Fruit fly (Drosophila melanogaster) whole organism, larva: ENCODE results near the gene CG16852.

Experiments
- noc ChIP-seq: fragments of 200-800 bp; sonication (Bioruptor generic); optimal IDR thresholded peaks from 3 replicates; lab custom pipeline; 2019; ENCODE audit warnings: missing biosample characterization, mild to moderate bottlenecking, missing genetic modification characterization, moderate library complexity

The CG16852 gene

DNA sequence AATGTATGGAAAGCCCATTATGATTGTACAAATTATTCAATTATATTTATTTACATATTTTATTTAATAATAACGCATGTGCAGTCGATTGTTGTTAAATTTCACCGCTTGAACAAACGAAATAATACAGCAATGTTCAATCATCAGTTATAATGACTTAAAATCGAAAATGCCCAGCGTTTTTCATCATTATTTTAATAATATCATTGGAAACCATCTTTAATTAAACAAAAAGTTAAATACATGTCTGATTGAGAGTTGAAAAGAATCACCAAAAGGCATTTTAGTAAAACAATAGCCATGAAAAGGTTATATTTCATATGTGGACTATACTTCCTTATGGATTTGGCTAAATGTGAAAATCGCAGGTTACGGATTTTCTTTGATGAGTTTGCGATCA is 11.8 kb upstream of the CG16852 start, which contains the start of gene CG33641:
Gene CG33641, plus strand, starts transcription at position 301 of the 400 bp plus-strand sequence.
- TF ChIP-seq noc (tag; lab: Kevin White, UChicago), result no peak

DNA sequence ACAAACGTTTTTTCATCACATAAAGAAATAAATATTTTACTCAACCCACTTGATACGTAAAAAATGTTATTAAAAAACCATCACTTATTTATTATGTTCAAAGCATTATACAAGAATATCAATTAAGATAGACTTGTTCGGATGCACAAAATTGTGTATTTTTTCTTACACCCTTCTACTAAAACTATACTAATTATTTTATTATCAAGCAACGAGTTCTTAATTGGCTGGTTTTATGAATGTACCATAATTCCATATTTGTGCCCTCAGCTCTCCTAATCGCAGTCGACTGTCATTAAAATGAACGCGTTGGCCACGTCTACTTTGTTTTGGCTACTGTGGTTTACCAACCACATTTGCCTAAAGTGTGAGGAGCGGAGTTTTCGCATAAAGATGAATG is 10.9 kb upstream of the CG16852 start, which contains the start of gene CG33642:
Gene CG33642, plus strand, starts transcription at position 301 of the 400 bp plus-strand sequence.
- TF ChIP-seq noc (tag; lab: Kevin White, UChicago), result no peak

DNA sequence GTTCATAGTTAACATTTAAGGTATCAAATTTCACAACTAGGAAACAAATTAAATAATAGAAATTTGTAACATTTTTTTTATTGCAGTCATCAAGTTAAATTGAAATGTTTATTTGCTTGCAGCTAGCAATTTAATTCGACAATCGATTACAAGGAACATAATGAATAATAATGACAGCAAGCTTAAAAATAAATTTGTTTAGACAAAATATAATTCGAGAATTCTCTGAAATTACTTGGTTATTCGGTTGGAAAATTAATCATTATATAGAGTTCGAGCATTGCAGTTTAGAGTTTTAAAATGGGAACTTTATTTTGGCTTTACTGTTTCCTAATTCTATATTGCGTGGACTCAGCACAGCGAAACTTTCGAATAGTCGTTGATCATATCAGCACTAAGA is 9.8 kb upstream of the CG16852 start, which contains the start of gene CG33643:
Gene CG33643, plus strand, starts transcription at position 301 of the 400 bp plus-strand sequence.
- no peak for TF ChIP-seq noc (tag; lab: Kevin White, UChicago)

DNA sequence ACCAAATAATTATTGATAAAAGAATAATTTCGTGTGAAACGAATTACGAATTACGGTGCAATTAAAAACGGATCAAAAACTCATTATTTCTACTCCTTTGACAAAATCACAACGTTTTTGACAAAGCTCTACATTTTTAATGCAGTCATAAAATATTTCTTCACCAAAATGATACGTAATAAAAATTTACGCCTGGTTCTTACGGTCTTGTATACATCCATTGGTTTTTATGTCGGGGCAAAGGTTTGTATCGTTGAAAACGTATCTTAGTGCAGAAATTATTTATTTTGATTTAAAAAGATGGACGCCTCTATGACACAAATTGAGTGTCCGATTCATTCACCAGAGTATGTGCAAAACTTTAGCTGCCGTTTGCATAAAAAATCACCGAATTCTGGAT is 8.8 kb upstream of the CG16852 start, which contains the start of gene CG33644:
Gene CG33644, plus strand, starts transcription at position 301 of the 400 bp plus-strand sequence.
- no peak for TF ChIP-seq noc (tag; lab: Kevin White, UChicago)

DNA sequence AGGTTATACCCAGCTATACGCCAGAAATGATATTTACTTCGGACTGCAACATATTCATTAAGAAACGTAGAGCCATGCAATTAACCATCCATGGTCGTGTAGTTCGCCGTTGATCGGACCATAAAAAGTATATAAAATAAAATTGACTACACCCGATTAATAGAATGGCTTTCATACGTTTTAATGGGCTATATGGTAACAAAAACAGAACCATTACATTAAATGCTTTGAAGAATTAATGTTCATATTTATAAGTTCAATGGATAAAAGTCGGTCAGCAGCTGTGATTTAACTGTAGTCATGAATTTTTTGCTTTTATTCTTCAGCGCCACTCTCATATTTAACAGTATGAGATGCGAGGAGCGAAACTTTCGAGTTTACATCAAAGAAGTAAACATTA is 8.0 kb upstream of the CG16852 start, which contains the start of gene CG33645:
Gene CG33645, plus strand, starts transcription at position 301 of the 400 bp plus-strand sequence.
- no peak for TF ChIP-seq noc (tag; lab: Kevin White, UChicago)

DNA sequence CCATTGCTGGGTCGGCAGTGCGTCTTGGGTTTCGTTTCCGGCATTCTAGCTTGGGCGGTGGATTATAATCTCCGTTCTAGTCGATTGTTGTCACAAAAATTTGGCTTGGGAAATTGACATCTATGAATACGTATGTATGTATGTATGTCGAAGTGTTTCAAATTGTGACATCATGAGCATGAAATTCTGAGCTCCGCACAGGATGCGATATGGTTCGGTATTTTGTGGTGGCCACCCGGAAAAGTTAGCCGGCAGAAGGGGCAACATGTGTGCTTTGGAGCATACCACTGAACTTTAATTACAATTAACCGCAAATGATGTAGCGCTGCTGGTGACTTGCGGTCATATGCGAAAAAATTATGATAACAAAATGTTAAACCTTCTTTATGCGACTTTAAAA is 4.9 kb upstream of the CG16852 start, which contains the start of gene CG15638:
Gene CG15638, minus strand, starts transcription at position 101 of the 400 bp plus-strand sequence.
- no peak for TF ChIP-seq noc (tag; lab: Kevin White, UChicago)

DNA sequence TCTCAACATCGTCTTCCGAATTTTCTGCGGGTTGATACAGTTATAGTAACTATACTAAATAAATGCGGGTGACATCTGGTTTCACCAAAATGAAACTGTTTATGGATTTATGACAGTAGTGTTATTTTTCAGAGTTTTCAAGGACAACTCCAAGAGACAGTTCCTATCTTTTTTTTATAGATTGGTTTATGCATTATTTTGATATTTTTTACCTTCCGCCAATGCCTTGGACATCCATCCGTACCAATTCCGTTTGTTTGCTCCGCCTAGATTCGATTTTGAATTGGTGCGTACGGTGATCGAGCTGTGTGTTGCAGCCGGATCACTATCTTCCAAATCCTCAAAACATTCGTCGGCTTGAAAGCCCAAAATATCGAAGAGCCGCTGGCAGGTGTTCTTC is 1.4 kb downstream of the CG16852 start, which contains the start of gene CG16853:
Gene CG16853, plus strand, starts transcription at position 301 of the 400 bp plus-strand sequence.
- TF ChIP-seq noc (tag; lab: Kevin White, UChicago), result no peak

DNA sequence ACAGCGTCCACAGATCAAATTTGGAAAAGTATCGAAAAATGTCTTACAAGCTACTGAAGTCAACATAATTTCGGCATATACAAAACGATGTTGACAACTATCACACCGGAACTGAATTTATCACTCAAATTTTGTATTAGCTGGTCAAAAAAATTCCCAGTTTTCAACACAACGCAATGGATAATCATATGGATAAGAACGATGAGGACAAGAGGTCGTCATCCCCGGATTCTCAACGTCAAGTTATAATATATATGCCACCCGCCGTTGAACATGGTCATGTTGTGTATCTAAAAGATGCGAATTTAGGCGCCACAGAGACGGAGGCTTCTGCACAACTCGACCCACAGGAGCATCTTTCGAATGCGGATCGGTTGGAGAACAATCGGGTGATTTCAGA is 1.9 kb downstream of the CG16852 start, which contains the start of gene CG9263:
Gene CG9263, minus strand, starts transcription at position 101 of the 400 bp plus-strand sequence.
- TF ChIP-seq noc (tag; lab: Kevin White, UChicago), result no peak

DNA sequence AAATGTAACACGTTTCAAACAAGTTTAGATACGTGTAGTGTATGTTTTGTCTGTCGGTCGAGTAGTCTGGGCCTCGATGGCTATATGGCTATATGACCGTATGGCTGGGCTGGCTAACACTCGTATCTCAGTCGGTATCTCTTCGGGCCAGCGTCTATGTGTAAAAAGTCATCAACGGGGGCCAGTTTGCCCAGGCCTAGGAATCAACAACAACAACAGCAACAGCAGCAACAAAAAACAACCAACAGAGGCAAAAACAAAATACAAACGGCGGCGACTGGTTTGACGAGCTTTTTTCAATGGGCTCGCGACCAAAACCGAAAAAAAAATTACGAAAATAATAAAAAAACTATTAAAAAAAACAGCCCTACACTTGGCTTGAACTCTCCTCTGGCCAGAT is 5.1 kb downstream of the CG16852 start:
- no peak for TF ChIP-seq noc (tag; lab: Kevin White, UChicago)

DNA sequence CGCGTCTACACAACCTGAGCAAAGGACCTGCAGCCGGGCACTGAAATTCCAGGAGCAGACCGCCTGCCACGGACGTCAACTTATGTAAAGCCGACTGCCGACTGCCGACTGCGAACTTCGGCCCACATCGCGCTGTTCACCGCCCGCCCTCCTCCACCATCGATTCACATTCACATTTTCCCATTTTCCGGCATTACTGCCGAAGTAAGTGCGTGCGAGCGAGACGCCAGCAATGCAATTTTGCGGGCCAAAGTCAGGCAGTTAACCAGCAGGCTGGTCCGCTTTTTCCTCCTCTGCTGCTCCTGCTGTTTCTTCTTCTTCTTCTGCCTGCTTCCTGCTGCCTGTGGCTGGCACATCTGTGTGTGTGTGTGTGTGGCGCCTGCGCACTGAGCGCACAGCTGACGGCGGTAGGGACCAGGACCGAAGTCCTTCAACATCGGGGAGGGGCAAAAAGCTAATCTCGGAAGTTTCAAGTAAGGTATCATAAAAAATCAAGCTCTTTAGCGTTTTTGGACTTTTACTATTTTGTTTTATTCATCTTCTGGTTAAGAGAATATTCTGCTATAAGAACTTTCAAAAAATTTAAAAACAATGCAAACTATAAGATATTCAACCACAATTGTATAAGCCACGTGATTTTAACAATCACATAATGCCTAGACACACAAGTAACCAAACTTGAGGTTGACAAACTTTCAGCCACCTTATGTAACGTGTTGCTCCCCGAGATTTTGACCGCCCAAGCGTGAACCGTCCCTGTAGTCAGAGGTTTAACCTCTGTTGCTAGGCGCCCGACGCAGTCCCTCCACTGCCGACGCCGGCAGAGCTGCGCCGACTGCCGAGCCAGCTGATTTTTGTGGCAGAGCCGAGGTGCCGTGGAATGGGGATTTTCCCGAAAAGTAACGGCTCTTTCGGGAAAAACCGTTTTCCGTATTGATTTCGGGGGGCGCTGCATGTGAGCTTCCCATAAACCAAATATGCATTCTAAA is 7.5 kb downstream of the CG16852 start:
- TF ChIP-seq noc (tag; lab: Kevin White, UChicago), result no peak

DNA sequence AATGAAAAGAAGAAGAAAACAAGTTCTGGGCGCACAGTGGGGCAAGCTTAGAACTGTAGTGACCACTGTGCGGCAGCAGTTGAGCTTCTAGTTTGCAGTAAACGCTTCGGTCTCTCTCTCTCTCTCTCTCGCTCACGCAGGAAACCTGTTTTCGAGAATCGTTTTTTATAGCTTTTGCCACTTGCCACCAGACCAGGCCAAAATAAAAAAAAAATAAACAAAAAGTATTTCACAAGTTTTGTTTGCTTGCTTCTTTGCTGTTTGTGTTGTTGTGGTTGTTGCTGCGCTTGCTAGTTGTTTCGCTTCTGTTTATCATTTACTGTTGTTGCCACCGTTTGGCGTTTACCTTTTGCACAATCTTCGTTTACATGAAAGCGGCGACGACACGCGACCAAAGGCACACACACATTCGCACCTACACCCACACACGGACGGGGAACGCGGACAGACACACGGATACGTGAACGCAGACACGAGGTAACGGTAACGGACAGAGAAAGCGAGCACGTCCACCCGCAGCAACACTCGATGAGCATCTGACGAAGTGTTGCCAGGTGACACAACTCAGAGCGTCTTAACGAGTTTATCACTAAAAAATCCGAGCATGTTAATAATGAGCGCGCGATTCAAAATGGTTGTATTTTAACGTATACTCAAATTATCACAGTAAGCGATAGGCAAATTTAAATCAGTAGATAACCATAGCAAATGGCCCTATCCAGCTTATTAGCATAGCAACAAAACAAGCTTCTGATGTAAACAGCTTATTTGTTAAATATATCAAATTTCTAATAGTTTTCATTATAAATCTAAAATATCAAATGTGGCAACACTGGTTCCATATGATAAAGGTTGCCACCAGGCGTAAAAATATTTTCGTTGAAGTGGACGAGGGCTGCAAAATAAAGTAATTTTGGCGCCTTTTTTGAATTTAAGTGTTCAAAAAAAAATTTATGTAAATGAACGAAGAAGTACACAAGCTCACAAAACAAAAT is 8.5 kb downstream of the CG16852 start, which contains the start of gene B4:
Gene B4, minus strand, starts transcription at position 543 of the 995 bp plus-strand sequence.
- no peak for TF ChIP-seq noc (tag; lab: Kevin White, UChicago)

DNA sequence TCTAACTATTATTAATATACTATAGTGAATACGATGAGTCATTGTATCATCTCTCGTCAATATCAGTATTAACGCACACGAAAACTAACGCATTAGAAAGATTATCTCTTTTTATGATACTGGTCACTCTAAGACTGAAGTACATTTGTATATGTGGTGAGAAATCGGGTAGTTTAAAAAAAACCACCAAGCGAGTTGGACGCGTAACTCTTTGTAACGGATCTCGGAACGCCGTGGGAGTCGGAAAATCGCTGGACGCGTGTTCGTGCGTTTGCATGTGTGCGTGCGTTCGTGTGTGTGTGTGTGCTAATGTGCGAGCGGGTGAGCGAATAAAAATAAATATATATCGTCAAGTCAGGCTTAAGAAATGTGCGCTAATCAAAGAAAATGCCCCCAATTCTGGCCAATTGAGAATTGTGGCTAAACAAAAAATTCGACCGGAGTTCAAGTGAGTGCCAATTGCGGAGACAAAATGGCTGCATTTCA is 9.5 kb downstream of the CG16852 start, which contains the start of gene kuz:
Gene kuz, plus strand, starts transcription at position 167 of the 486 bp plus-strand sequence.
- no peak for TF ChIP-seq noc (tag; lab: Kevin White, UChicago)

DNA sequence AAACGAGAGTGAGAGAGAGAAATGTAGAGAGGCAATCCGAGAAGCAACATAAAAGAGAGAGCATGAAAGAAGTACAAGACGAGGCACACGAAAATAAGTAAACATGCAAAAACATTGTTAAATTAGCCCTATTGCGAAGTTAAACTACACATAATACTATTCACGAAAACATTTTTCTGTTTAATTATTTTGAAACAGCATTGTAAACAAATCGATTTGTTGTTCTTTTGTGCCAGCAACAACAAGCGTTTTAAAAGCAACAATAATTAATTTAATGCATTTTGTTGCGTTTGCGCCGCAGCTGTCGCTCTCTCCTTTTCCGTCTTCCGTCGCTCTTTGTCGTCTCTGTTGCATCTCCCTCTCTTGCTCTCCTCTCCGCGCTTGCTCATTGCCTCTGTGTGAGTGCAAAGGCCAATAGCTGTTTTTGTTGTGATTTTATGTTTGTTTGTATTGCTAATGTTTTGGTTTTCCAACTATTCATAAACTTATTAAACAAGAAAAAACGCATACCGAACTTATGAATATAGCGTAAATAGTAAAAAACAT is 10.0 kb downstream of the CG16852 start:
- no peak for TF ChIP-seq noc (tag; lab: Kevin White, UChicago)

DNA sequence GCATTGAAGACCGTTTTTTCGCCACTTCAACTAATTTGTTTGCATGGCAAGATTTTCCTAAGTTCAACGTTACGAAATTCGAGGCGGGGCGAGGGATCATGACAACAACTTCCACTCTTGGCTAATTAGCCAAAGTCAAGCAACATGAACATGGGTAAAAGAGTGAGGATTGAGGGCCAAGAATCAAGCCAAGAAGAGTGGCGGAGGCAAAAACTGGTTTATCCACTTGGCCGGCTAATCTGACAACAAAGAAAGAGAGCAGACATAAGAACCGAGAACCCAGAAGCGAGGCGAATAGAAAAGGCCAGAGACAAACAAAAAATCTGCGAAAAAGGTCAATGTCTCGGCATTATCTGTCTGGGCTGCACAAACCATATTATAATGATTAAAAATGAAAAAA is 12.1 kb downstream of the CG16852 start:
- TF ChIP-seq noc (tag; lab: Kevin White, UChicago), result no peak
